Fruit fly (Drosophila melanogaster) whole organism, embryonic: Measurements from ENCODE around the gene Hrb98DE.

Experiments
- ATbp ChIP-seq: fragments of 200-800 bp; sonication (Bioruptor generic); optimal IDR thresholded peaks from 2 replicates; lab custom pipeline; 2017; ENCODE audit warnings: missing biosample characterization, mild to moderate bottlenecking, missing genetic modification characterization, missing genetic modification reagents
- CG11456 ChIP-seq: fragments of 200-800 bp; sonication (Bioruptor generic); IDR thresholded peaks from 3 replicates; pipeline ENCODE4 v1.3.6; 2022; ENCODE audit warnings: missing biosample characterization, missing genetic modification characterization
- CG11504 ChIP-seq: fragments of 200-800 bp; sonication (Bioruptor generic); optimal IDR thresholded peaks from 3 replicates; lab custom pipeline; 2019; ENCODE audit warnings: missing biosample characterization, mild to moderate bottlenecking, missing genetic modification characterization, moderate library complexity
- CG12219 ChIP-seq: fragments of 200-800 bp; sonication (Bioruptor generic); optimal IDR thresholded peaks from 3 replicates; lab custom pipeline; 2018; ENCODE audit warnings: missing biosample characterization, mild to moderate bottlenecking, missing genetic modification characterization
- CG12391 ChIP-seq: fragments of 200-800 bp; sonication (Bioruptor generic); optimal IDR thresholded peaks from 3 replicates; lab custom pipeline; 2018; ENCODE audit warnings: missing biosample characterization, mild to moderate bottlenecking, missing genetic modification characterization, moderate library complexity
- CG13424 ChIP-seq: fragments of 200-800 bp; sonication (Bioruptor generic); optimal IDR thresholded peaks from 2 replicates; lab custom pipeline; 2019; ENCODE audit warnings: missing biosample characterization, mild to moderate bottlenecking, missing genetic modification characterization, moderate library complexity
- CG14965 ChIP-seq: fragments of 200-800 bp; sonication (Bioruptor generic); optimal IDR thresholded peaks from 2 replicates; lab custom pipeline; 2016; ENCODE audit warnings: missing biosample characterization, missing genetic modification characterization, borderline replicate concordance
- CG15601 ChIP-seq: fragments of 200-800 bp; sonication (Bioruptor generic); optimal IDR thresholded peaks from 3 replicates; lab custom pipeline; 2019; ENCODE audit warnings: missing biosample characterization, mild to moderate bottlenecking, missing genetic modification characterization, moderate library complexity
- CG17361 ChIP-seq: fragments of 200-800 bp; sonication (Bioruptor generic); IDR thresholded peaks from 3 replicates; pipeline ENCODE4 v1.3.6; 2022; ENCODE audit warnings: missing biosample characterization, missing genetic modification characterization
- CG2129 ChIP-seq: fragments of 200-800 bp; sonication (Bioruptor generic); IDR thresholded peaks from 2 replicates; pipeline ENCODE4 v1.3.6; 2022; ENCODE audit warnings: missing biosample characterization, missing genetic modification characterization; ENCODE audit not compliant: partially characterized antibody
- CG30020 ChIP-seq: fragments of 200-800 bp; optimal IDR thresholded peaks from 2 replicates; lab custom pipeline; 2019; ENCODE audit warnings: missing biosample characterization, mild to moderate bottlenecking, missing genetic modification characterization, moderate library complexity
- CG30403 ChIP-seq: fragments of 200-800 bp; sonication (Bioruptor generic); optimal IDR thresholded peaks from 3 replicates; lab custom pipeline; 2016; ENCODE audit warnings: missing biosample characterization, missing genetic modification characterization
- CG31441 ChIP-seq: fragments of 200-800 bp; sonication (Bioruptor generic); IDR thresholded peaks from 2 replicates; pipeline ENCODE4 v1.3.6; 2022; ENCODE audit warnings: missing biosample characterization, missing genetic modification characterization
- CG33213 ChIP-seq: fragments of 200-800 bp; sonication (Bioruptor generic); optimal IDR thresholded peaks from 3 replicates; lab custom pipeline; 2016; ENCODE audit warnings: missing biosample characterization, missing genetic modification characterization
- CG6683 ChIP-seq: fragments of 200-800 bp; sonication (Bioruptor generic); optimal IDR thresholded peaks from 2 replicates; lab custom pipeline; 2017; ENCODE audit warnings: missing biosample characterization, mild to moderate bottlenecking, missing genetic modification characterization, missing genetic modification reagents
- CG8388 ChIP-seq: fragments of 200-800 bp; sonication (Bioruptor generic); optimal IDR thresholded peaks from 2 replicates; lab custom pipeline; 2019; ENCODE audit warnings: missing biosample characterization, mild to moderate bottlenecking, missing genetic modification characterization, moderate library complexity
- CoRest ChIP-seq: fragments of 200-800 bp; sonication (Bioruptor generic); optimal IDR thresholded peaks from 3 replicates; lab custom pipeline; 2018; ENCODE audit warnings: missing biosample characterization, mild to moderate bottlenecking, missing genetic modification characterization, moderate library complexity
- Drgx ChIP-seq: fragments of 200-800 bp; sonication (Bioruptor generic); IDR thresholded peaks from 2 replicates; pipeline ENCODE4 v1.3.6; 2022; ENCODE audit warnings: missing biosample characterization, missing genetic modification characterization
- Ets65A ChIP-seq: fragments of 200-800 bp; sonication (Bioruptor generic); peaks from one replicate; lab custom pipeline; 2016; ENCODE audit warnings: missing biosample characterization, missing genetic modification characterization
- Myb ChIP-seq: fragments of 200-800 bp; sonication (Bioruptor generic); optimal IDR thresholded peaks from 2 replicates; lab custom pipeline; 2016; ENCODE audit warnings: missing biosample characterization, missing genetic modification characterization
- Oli ChIP-seq: fragments of 200-800 bp; sonication (Bioruptor generic); optimal IDR thresholded peaks from 2 replicates; lab custom pipeline; 2018; ENCODE audit warnings: missing biosample characterization, mild to moderate bottlenecking, missing genetic modification characterization, moderate library complexity
- Pdp1 ChIP-seq, 2 experiments: fragments of 200-800 bp; sonication (Bioruptor generic); optimal IDR thresholded peaks; 3 replicates each; lab custom pipeline; 2016; ENCODE audit warnings: missing biosample characterization in 2 of 2, missing genetic modification characterization in 2 of 2, mild to moderate bottlenecking in 1 of 2, moderate library complexity in 1 of 2
- Six4 ChIP-seq: fragments of 200-800 bp; sonication (Bioruptor generic); optimal IDR thresholded peaks from 2 replicates; lab custom pipeline; 2016; ENCODE audit warnings: missing biosample characterization, missing genetic modification characterization
- Sox100B ChIP-seq: fragments of 200-800 bp; sonication (Bioruptor generic); optimal IDR thresholded peaks from 3 replicates; lab custom pipeline; 2018; ENCODE audit warnings: missing biosample characterization, mild to moderate bottlenecking, missing genetic modification characterization
- Stat92E ChIP-seq, 3 experiments: fragments of >200 bp in 2 of 3; fragments of 200-800 bp in 1 of 3; sonication (Bioruptor generic) in 1 of 3; optimal IDR thresholded peaks; 2 replicates each; lab custom pipeline; 2017 to 2019; ENCODE audit warnings: missing biosample characterization in 3 of 3, missing genetic modification characterization in 3 of 3, mild to moderate bottlenecking in 1 of 3, moderate library complexity in 1 of 3
- ara ChIP-seq: fragments of 200-800 bp; sonication (Bioruptor generic); IDR thresholded peaks from 2 replicates; pipeline ENCODE4 v1.3.6; 2022; ENCODE audit warnings: missing biosample characterization, missing genetic modification characterization
- bab2 ChIP-seq: fragments of 200-800 bp; sonication (Bioruptor generic); optimal IDR thresholded peaks from 2 replicates; lab custom pipeline; 2016; ENCODE audit warnings: missing biosample characterization, missing genetic modification characterization
- chif ChIP-seq, 2 experiments: fragments of 200-800 bp; sonication (Bioruptor generic); optimal IDR thresholded peaks; 3 replicates each; lab custom pipeline; 2016; ENCODE audit warnings: missing biosample characterization in 2 of 2, missing genetic modification characterization in 2 of 2
- dmrt99B ChIP-seq: fragments of 200-800 bp; sonication (Bioruptor generic); optimal IDR thresholded peaks from 2 replicates; lab custom pipeline; 2018; ENCODE audit warnings: missing biosample characterization, mild to moderate bottlenecking, missing genetic modification characterization, moderate library complexity
- emc ChIP-seq: fragments of 200-800 bp; sonication (Bioruptor generic); optimal IDR thresholded peaks from 2 replicates; lab custom pipeline; 2016; ENCODE audit warnings: missing biosample characterization, missing genetic modification characterization
- en ChIP-seq: fragments of 200-800 bp; sonication (Bioruptor generic); optimal IDR thresholded peaks from 2 replicates; lab custom pipeline; 2016; ENCODE audit warnings: missing biosample characterization, missing genetic modification characterization
- esg ChIP-seq: fragments of 200-800 bp; sonication (Bioruptor generic); conservative IDR thresholded peaks from 2 replicates; pipeline ENCODE4 v1.3.6; 2022; ENCODE audit warnings: missing biosample characterization, missing genetic modification characterization
- gcm ChIP-seq: fragments of 200-800 bp; sonication (Bioruptor generic); optimal IDR thresholded peaks from 2 replicates; lab custom pipeline; 2019; ENCODE audit warnings: missing biosample characterization, mild to moderate bottlenecking, missing genetic modification characterization, moderate library complexity
- gt ChIP-seq: fragments of 200-800 bp; sonication (Bioruptor generic); IDR thresholded peaks from 2 replicates; pipeline ENCODE4 v1.3.6; 2022; ENCODE audit warnings: missing biosample characterization, missing genetic modification characterization
- luna ChIP-seq: fragments of 200-800 bp; sonication (Bioruptor generic); optimal IDR thresholded peaks from 2 replicates; lab custom pipeline; 2016; ENCODE audit warnings: missing biosample characterization, missing genetic modification characterization
- nmo ChIP-seq: fragments of 200-800 bp; sonication (Bioruptor generic); optimal IDR thresholded peaks from 2 replicates; lab custom pipeline; 2018; ENCODE audit warnings: missing biosample characterization, mild to moderate bottlenecking, missing genetic modification characterization, moderate library complexity
- pb ChIP-seq: fragments of 200-800 bp; sonication (Bioruptor generic); optimal IDR thresholded peaks from 3 replicates; lab custom pipeline; 2016; ENCODE audit warnings: missing biosample characterization, missing genetic modification characterization
- row ChIP-seq: fragments of 200-800 bp; sonication (Bioruptor generic); IDR thresholded peaks from 3 replicates; pipeline ENCODE4 v1.3.6; 2022; ENCODE audit warnings: missing biosample characterization, missing genetic modification characterization
- sens ChIP-seq: fragments of 200-800 bp; sonication (Bioruptor generic); peaks from one replicate; lab custom pipeline; 2016; ENCODE audit warnings: missing biosample characterization, missing genetic modification characterization
- shn ChIP-seq: fragments of 200-800 bp; sonication (Bioruptor generic); optimal IDR thresholded peaks from 3 replicates; lab custom pipeline; 2016; ENCODE audit warnings: missing biosample characterization, missing genetic modification characterization
- sob ChIP-seq: fragments of 200-800 bp; sonication (Bioruptor generic); IDR thresholded peaks from 2 replicates; pipeline ENCODE4 v1.3.6; 2022; ENCODE audit warnings: missing biosample characterization, missing genetic modification characterization
- sr ChIP-seq: fragments of 200-800 bp; sonication (Bioruptor generic); IDR thresholded peaks from 3 replicates; pipeline ENCODE4 v1.3.6; 2022; ENCODE audit warnings: missing biosample characterization, missing genetic modification characterization
- trem ChIP-seq: fragments of 200-800 bp; optimal IDR thresholded peaks from 3 replicates; lab custom pipeline; 2019; ENCODE audit warnings: missing biosample characterization, mild to moderate bottlenecking, missing genetic modification characterization, moderate library complexity
- trh ChIP-seq: fragments of 200-800 bp; sonication (Bioruptor generic); optimal IDR thresholded peaks from 2 replicates; lab custom pipeline; 2016; ENCODE audit warnings: missing biosample characterization, missing genetic modification characterization
- twi ChIP-seq: fragments of 200-800 bp; optimal IDR thresholded peaks from 2 replicates; lab custom pipeline; 2019; ENCODE audit warnings: missing biosample characterization, mild to moderate bottlenecking, missing genetic modification characterization, moderate library complexity
- unpg ChIP-seq: fragments of 200-800 bp; sonication (Bioruptor generic); optimal IDR thresholded peaks from 3 replicates; lab custom pipeline; 2018; ENCODE audit warnings: missing biosample characterization, mild to moderate bottlenecking, missing genetic modification characterization, moderate library complexity

Gene Hrb98DE

dm6 chr3R:28627267-28627666, 27.6 kb downstream of the Hrb98DE start:
- TF ChIP-seq Stat92E (GFP tag; optimal IDR thresholded peaks at IDR 0.05; lab: Kevin White, UChicago) (no peak), sr (GFP tag; lab: Robert Waterston, UW) (peak; percentile 92)

- TF ChIP-seq shn (GFP tag; lab: Kevin White, UChicago) (no peak), CG33213 (no peak), CG17361 (GFP tag; lab: Robert Waterston, UW) (0 out of 3 replicates have a peak, but pooled peaks have one; percentile 61), ara (no peak), CG12391 (tag; lab: Kevin White, UChicago) (no peak), CoRest (tag; lab: Kevin White, UChicago) (no peak), CG14965 (GFP tag; lab: Kevin White, UChicago) (no peak), sens (GFP tag; lab: Kevin White, UChicago) (no peak), CG6683 (GFP tag; lab: Kevin White, UChicago) (no peak), trem (tag; lab: Kevin White, UChicago) (no peak), emc (GFP tag; lab: Kevin White, UChicago) (no peak), gt (GFP tag; lab: Robert Waterston, UW) (no peak), Myb (GFP tag; lab: Kevin White, UChicago) (no peak), ATbp (GFP tag; lab: Kevin White, UChicago) (peak; percentile 5), chif (GFP tag; optimal IDR thresholded peaks at IDR 0.05; lab: Kevin White, UChicago) (no peak), gcm (GFP tag; lab: Kevin White, UChicago) (no peak), twi (tag; lab: Kevin White, UChicago) (no peak), row (GFP tag; lab: Robert Waterston, UW) (no peak), unpg (no peak), en (no peak), trh (GFP tag; lab: Kevin White, UChicago) (no peak), Pdp1 (GFP tag; optimal IDR thresholded peaks at IDR 0.05; lab: Kevin White, UChicago) (peak in 1 of 2 experiments; percentile 8), Ets65A (GFP tag; lab: Kevin White, UChicago) (peak; percentile 45)
- TF ChIP-seq, all 482 proteins: peak for 4
Observed at dm6 chr3R:28628696-28629095, 29.1 kb downstream of the Hrb98DE start.

- TF ChIP-seq Sox100B (GFP tag; lab: Kevin White, UChicago): peak; percentile 41
- TF ChIP-seq CG12391 (tag; lab: Kevin White, UChicago): peak; percentile 13
- 0 out of 2 replicates have a peak, but pooled peaks have one; percentile 18 for TF ChIP-seq Drgx
- TF ChIP-seq en: no peak
- no peak for TF ChIP-seq sob
- TF ChIP-seq CG15601 (tag; lab: Kevin White, UChicago): peak; percentile 1
- peak; percentile 2 for TF ChIP-seq CG8388
- no peak for TF ChIP-seq CG30020 (tag; lab: Kevin White, UChicago)
- peak; percentile 32 for TF ChIP-seq CoRest (tag; lab: Kevin White, UChicago)
- TF ChIP-seq luna (GFP tag; lab: Kevin White, UChicago): no peak
- no peak for TF ChIP-seq esg (GFP tag; lab: Robert Waterston, UW)
- TF ChIP-seq dmrt99B (tag; lab: Kevin White, UChicago): peak; percentile 47
- TF ChIP-seq CG11504: peak; percentile 51
- peak; percentile 18 for TF ChIP-seq Oli (tag; lab: Kevin White, UChicago)
- peak; percentile 20 for TF ChIP-seq CG30403 (GFP tag; lab: Kevin White, UChicago)
- no peak for TF ChIP-seq CG12219 (GFP tag; lab: Kevin White, UChicago)
- peak; percentile 29; the same call in 1 of the 3 replicates for TF ChIP-seq row (GFP tag; lab: Robert Waterston, UW)
- no peak for TF ChIP-seq Six4
- peak; percentile 23 for TF ChIP-seq CG13424 (tag; lab: Kevin White, UChicago)
- no peak for TF ChIP-seq CG11456 (GFP tag; lab: Robert Waterston, UW)
- TF ChIP-seq CG31441 (GFP tag; lab: Robert Waterston, UW): peak; percentile 52; the same call in 1 of the 2 replicates
- no peak for TF ChIP-seq bab2 (GFP tag; lab: Kevin White, UChicago)
- peak; percentile 39 for TF ChIP-seq nmo
- TF ChIP-seq CG2129 (GFP tag; lab: Robert Waterston, UW): no peak
- no peak for TF ChIP-seq pb
Observed at dm6 chr3R:28629186-28629979, 29.7 kb downstream of the Hrb98DE start.
